Fruit fly (Drosophila melanogaster) S2 (cell line): Measurements from ENCODE around the gene Keap1.

Experiments used
- CG8478 ChIP-seq: fragments of >200 bp; optimal IDR thresholded peaks from 2 replicates; lab custom pipeline; 2018
- CTCF ChIP-seq, 2 experiments: fragments of >200 bp; optimal IDR thresholded peaks; 2 replicates each; lab custom pipeline; 2018

dm6 chr3R:17029796-17030195 is 49.9 kb downstream of the Keap1 start:
- TF ChIP-seq CG8478 (lab: Kevin White, UChicago) (no peak), CTCF (optimal IDR thresholded peaks at IDR 0.05; lab: Kevin White, UChicago) (no peak)
